Fruit fly (Drosophila melanogaster) whole organism, embryonic: ENCODE measurements around the gene stac.

Experiments
- Atf-2 ChIP-seq: fragments of 200-800 bp; sonication (Bioruptor generic); optimal IDR thresholded peaks from 2 replicates; lab custom pipeline; 2016; ENCODE audit warnings: missing biosample characterization, missing genetic modification characterization
- Atf6 ChIP-seq: fragments of 200-800 bp; sonication (Bioruptor generic); IDR thresholded peaks from 2 replicates; pipeline ENCODE4 v1.3.6; 2022; ENCODE audit warnings: missing biosample characterization, missing genetic modification characterization
- CG11398 ChIP-seq: fragments of 200-800 bp; sonication (Bioruptor generic); optimal IDR thresholded peaks from 2 replicates; lab custom pipeline; 2016; ENCODE audit warnings: missing biosample characterization, missing genetic modification characterization
- CG12299 ChIP-seq: fragments of 200-800 bp; sonication (Bioruptor generic); optimal IDR thresholded peaks from 2 replicates; lab custom pipeline; 2018; ENCODE audit warnings: missing biosample characterization, mild to moderate bottlenecking, missing genetic modification characterization
- CG13424 ChIP-seq: fragments of 200-800 bp; sonication (Bioruptor generic); optimal IDR thresholded peaks from 2 replicates; lab custom pipeline; 2019; ENCODE audit warnings: missing biosample characterization, mild to moderate bottlenecking, missing genetic modification characterization, moderate library complexity
- CG13775 ChIP-seq: fragments of 200-800 bp; sonication (Bioruptor generic); optimal IDR thresholded peaks from 3 replicates; lab custom pipeline; 2017; ENCODE audit warnings: missing biosample characterization, mild to moderate bottlenecking, missing genetic modification characterization
- CG14710 ChIP-seq: fragments of 200-800 bp; sonication (Bioruptor generic); optimal IDR thresholded peaks from 3 replicates; lab custom pipeline; 2019; ENCODE audit warnings: missing biosample characterization, mild to moderate bottlenecking, missing genetic modification characterization, moderate library complexity
- CG16815 ChIP-seq: fragments of 200-800 bp; sonication (Bioruptor generic); optimal IDR thresholded peaks from 3 replicates; lab custom pipeline; 2017; ENCODE audit warnings: missing biosample characterization, mild to moderate bottlenecking, missing genetic modification characterization
- CG18599 ChIP-seq: fragments of 200-800 bp; sonication (Bioruptor generic); optimal IDR thresholded peaks from 3 replicates; lab custom pipeline; 2017; ENCODE audit warnings: missing biosample characterization, missing genetic modification characterization, mild to moderate bottlenecking, moderate library complexity, missing genetic modification reagents
- CG2129 ChIP-seq: fragments of 200-800 bp; sonication (Bioruptor generic); IDR thresholded peaks from 2 replicates; pipeline ENCODE4 v1.3.6; 2022; ENCODE audit warnings: missing biosample characterization, missing genetic modification characterization; ENCODE audit not compliant: partially characterized antibody
- CG2875 ChIP-seq: fragments of 200-800 bp; sonication (Bioruptor generic); optimal IDR thresholded peaks from 2 replicates; lab custom pipeline; 2017; ENCODE audit warnings: missing biosample characterization, mild to moderate bottlenecking, missing genetic modification characterization, missing genetic modification reagents
- CG32532 ChIP-seq: fragments of 200-800 bp; sonication (Bioruptor generic); IDR thresholded peaks from 2 replicates; pipeline ENCODE4 v1.3.6; 2022; ENCODE audit warnings: missing biosample characterization, missing genetic modification characterization
- CG34376 ChIP-seq: fragments of 200-800 bp; sonication (Bioruptor generic); optimal IDR thresholded peaks from 2 replicates; lab custom pipeline; 2018; ENCODE audit warnings: missing biosample characterization, mild to moderate bottlenecking, missing genetic modification characterization
- CG42726 ChIP-seq: fragments of 200-800 bp; sonication (Bioruptor generic); IDR thresholded peaks from 2 replicates; pipeline ENCODE4 v1.3.6; 2022; ENCODE audit warnings: missing biosample characterization, missing genetic modification characterization; ENCODE audit not compliant: partially characterized antibody
- CG4730 ChIP-seq: fragments of 200-800 bp; sonication (Bioruptor generic); IDR thresholded peaks from 2 replicates; pipeline ENCODE4 v1.3.6; 2022; ENCODE audit warnings: missing biosample characterization, missing genetic modification characterization
- CG5180 ChIP-seq: fragments of 200-800 bp; sonication (Bioruptor generic); optimal IDR thresholded peaks from 3 replicates; lab custom pipeline; 2017; ENCODE audit warnings: missing biosample characterization, missing genetic modification characterization, mild to moderate bottlenecking, moderate library complexity, missing genetic modification reagents
- CG6654 ChIP-seq: fragments of 200-800 bp; sonication (Bioruptor generic); optimal IDR thresholded peaks from 2 replicates; lab custom pipeline; 2017; ENCODE audit warnings: missing biosample characterization, mild to moderate bottlenecking, missing genetic modification characterization
- CG6791 ChIP-seq: fragments of 200-800 bp; sonication (Bioruptor generic); IDR thresholded peaks from 3 replicates; pipeline ENCODE4 v1.3.6; 2022; ENCODE audit warnings: missing biosample characterization, missing genetic modification characterization; ENCODE audit not compliant: partially characterized antibody
- CG8924 ChIP-seq: fragments of 200-800 bp; optimal IDR thresholded peaks from 3 replicates; lab custom pipeline; 2019; ENCODE audit warnings: missing biosample characterization, mild to moderate bottlenecking, missing genetic modification characterization, moderate library complexity
- CG9817 ChIP-seq: fragments of 200-800 bp; sonication (Bioruptor generic); optimal IDR thresholded peaks from 2 replicates; lab custom pipeline; 2018; ENCODE audit warnings: missing biosample characterization, mild to moderate bottlenecking, missing genetic modification characterization, moderate library complexity
- CTCF ChIP-seq: fragments of 200-800 bp; sonication (Bioruptor generic); optimal IDR thresholded peaks from 2 replicates; lab custom pipeline; 2017; ENCODE audit warnings: missing biosample characterization, mild to moderate bottlenecking, missing genetic modification characterization, moderate library complexity
- CrebB ChIP-seq: fragments of 200-800 bp; sonication (Bioruptor generic); optimal IDR thresholded peaks from 3 replicates; lab custom pipeline; 2018; ENCODE audit warnings: missing biosample characterization, mild to moderate bottlenecking, missing genetic modification characterization
- Dbx ChIP-seq: fragments of 200-800 bp; sonication (Bioruptor generic); IDR thresholded peaks from 3 replicates; pipeline ENCODE4 v1.3.6; 2022; ENCODE audit warnings: missing biosample characterization, missing genetic modification characterization
- Eip74EF ChIP-seq, 2 experiments: fragments of 200-800 bp in 1 of 2; fragments of >200 bp in 1 of 2; sonication (Bioruptor generic) in 1 of 2; optimal IDR thresholded peaks; 2 replicates each; lab custom pipeline; 2017 to 2019; ENCODE audit warnings: missing biosample characterization in 2 of 2, missing genetic modification characterization in 2 of 2, mild to moderate bottlenecking in 1 of 2, moderate library complexity in 1 of 2
- Fer3 ChIP-seq: fragments of 200-800 bp; sonication (Bioruptor generic); optimal IDR thresholded peaks from 2 replicates; lab custom pipeline; 2018; ENCODE audit warnings: missing biosample characterization, mild to moderate bottlenecking, missing genetic modification characterization, moderate library complexity
- HLH4C ChIP-seq: fragments of 200-800 bp; sonication (Bioruptor generic); IDR thresholded peaks from 3 replicates; pipeline ENCODE4 v1.3.6; 2022; ENCODE audit warnings: missing biosample characterization, missing genetic modification characterization; ENCODE audit not compliant: partially characterized antibody
- Opbp ChIP-seq: fragments of 200-800 bp; sonication (Bioruptor generic); IDR thresholded peaks from 3 replicates; pipeline ENCODE4 v1.3.6; 2022; ENCODE audit warnings: missing biosample characterization, missing genetic modification characterization; ENCODE audit not compliant: partially characterized antibody
- Pdp1 ChIP-seq, 2 experiments: fragments of 200-800 bp; sonication (Bioruptor generic); optimal IDR thresholded peaks; 3 replicates each; lab custom pipeline; 2016; ENCODE audit warnings: missing biosample characterization in 2 of 2, missing genetic modification characterization in 2 of 2, mild to moderate bottlenecking in 1 of 2, moderate library complexity in 1 of 2
- Six4 ChIP-seq: fragments of 200-800 bp; sonication (Bioruptor generic); optimal IDR thresholded peaks from 2 replicates; lab custom pipeline; 2016; ENCODE audit warnings: missing biosample characterization, missing genetic modification characterization
- YL-1 ChIP-seq: fragments of 200-800 bp; sonication (Bioruptor generic); optimal IDR thresholded peaks from 3 replicates; lab custom pipeline; 2017; ENCODE audit warnings: missing biosample characterization, mild to moderate bottlenecking, missing genetic modification characterization
- az2 ChIP-seq: fragments of 200-800 bp; sonication (Bioruptor generic); optimal IDR thresholded peaks from 3 replicates; lab custom pipeline; 2016; ENCODE audit warnings: missing biosample characterization, missing genetic modification characterization
- bowl ChIP-seq: fragments of 200-800 bp; sonication (Bioruptor generic); IDR thresholded peaks from 2 replicates; pipeline ENCODE4 v1.3.6; 2022; ENCODE audit warnings: missing biosample characterization, missing genetic modification characterization
- crp ChIP-seq, 2 experiments: fragments of 200-800 bp; sonication (Bioruptor generic); optimal IDR thresholded peaks; 2 replicates in 1 of 2; 3 replicates in 1 of 2; lab custom pipeline; 2017; ENCODE audit warnings: missing biosample characterization in 2 of 2, missing genetic modification characterization in 2 of 2, mild to moderate bottlenecking in 1 of 2, moderate library complexity in 1 of 2
- fru ChIP-seq: fragments of >200 bp; optimal IDR thresholded peaks from 2 replicates; lab custom pipeline; 2017
- ftz-f1 ChIP-seq: fragments of 200-800 bp; sonication (Bioruptor generic); optimal IDR thresholded peaks from 2 replicates; lab custom pipeline; 2016; ENCODE audit warnings: missing biosample characterization, missing genetic modification characterization
- gem ChIP-seq: fragments of 200-800 bp; sonication (Bioruptor generic); optimal IDR thresholded peaks from 2 replicates; lab custom pipeline; 2019; ENCODE audit warnings: missing biosample characterization, mild to moderate bottlenecking, missing genetic modification characterization, moderate library complexity
- gt ChIP-seq: fragments of 200-800 bp; sonication (Bioruptor generic); IDR thresholded peaks from 2 replicates; pipeline ENCODE4 v1.3.6; 2022; ENCODE audit warnings: missing biosample characterization, missing genetic modification characterization
- hbn ChIP-seq: fragments of 200-800 bp; sonication (Bioruptor generic); IDR thresholded peaks from 2 replicates; pipeline ENCODE4 v1.3.6; 2022; ENCODE audit warnings: missing biosample characterization, missing genetic modification characterization; ENCODE audit not compliant: partially characterized antibody
- hkb ChIP-seq, 2 experiments: fragments of 200-800 bp in 1 of 2; fragments of >200 bp in 1 of 2; sonication (Bioruptor generic) in 1 of 2; IDR thresholded peaks in 1 of 2; optimal IDR thresholded peaks in 1 of 2; 2 replicates each; pipeline versions ENCODE4 v1.3.6 to Lab custom; 2017 to 2022; ENCODE audit warnings: missing biosample characterization in 1 of 2, missing genetic modification characterization in 1 of 2
- lilli ChIP-seq: fragments of 200-800 bp; sonication (Bioruptor generic); optimal IDR thresholded peaks from 3 replicates; lab custom pipeline; 2016; ENCODE audit warnings: missing biosample characterization, missing genetic modification characterization
- onecut ChIP-seq: fragments of 200-800 bp; sonication (Bioruptor generic); IDR thresholded peaks from 2 replicates; pipeline ENCODE4 v1.3.6; 2022; ENCODE audit warnings: missing biosample characterization, missing genetic modification characterization
- org-1 ChIP-seq: fragments of 200-800 bp; sonication (Bioruptor generic); optimal IDR thresholded peaks from 2 replicates; lab custom pipeline; 2017; ENCODE audit warnings: missing biosample characterization, missing genetic modification characterization
- pros ChIP-seq: fragments of 200-800 bp; sonication (Bioruptor generic); optimal IDR thresholded peaks from 3 replicates; lab custom pipeline; 2019; ENCODE audit warnings: missing biosample characterization, mild to moderate bottlenecking, missing genetic modification characterization, moderate library complexity
- sens-2 ChIP-seq: fragments of 200-800 bp; sonication (Bioruptor generic); IDR thresholded peaks from 2 replicates; pipeline ENCODE4 v1.3.6; 2022; ENCODE audit warnings: missing biosample characterization, missing genetic modification characterization
- stwl ChIP-seq: fragments of 200-800 bp; sonication (Bioruptor generic); optimal IDR thresholded peaks from 3 replicates; lab custom pipeline; 2018; ENCODE audit warnings: missing biosample characterization, mild to moderate bottlenecking, missing genetic modification characterization, moderate library complexity
- toy ChIP-seq: fragments of 200-800 bp; sonication (Bioruptor generic); IDR thresholded peaks from 2 replicates; pipeline ENCODE4 v1.3.6; 2022; ENCODE audit warnings: missing biosample characterization, missing genetic modification characterization
- unc-4 ChIP-seq: fragments of 200-800 bp; sonication (Bioruptor generic); IDR thresholded peaks from 2 replicates; pipeline ENCODE4 v1.3.6; 2022; ENCODE audit warnings: missing biosample characterization, missing genetic modification characterization; ENCODE audit not compliant: partially characterized antibody

Gene stac

DNA sequence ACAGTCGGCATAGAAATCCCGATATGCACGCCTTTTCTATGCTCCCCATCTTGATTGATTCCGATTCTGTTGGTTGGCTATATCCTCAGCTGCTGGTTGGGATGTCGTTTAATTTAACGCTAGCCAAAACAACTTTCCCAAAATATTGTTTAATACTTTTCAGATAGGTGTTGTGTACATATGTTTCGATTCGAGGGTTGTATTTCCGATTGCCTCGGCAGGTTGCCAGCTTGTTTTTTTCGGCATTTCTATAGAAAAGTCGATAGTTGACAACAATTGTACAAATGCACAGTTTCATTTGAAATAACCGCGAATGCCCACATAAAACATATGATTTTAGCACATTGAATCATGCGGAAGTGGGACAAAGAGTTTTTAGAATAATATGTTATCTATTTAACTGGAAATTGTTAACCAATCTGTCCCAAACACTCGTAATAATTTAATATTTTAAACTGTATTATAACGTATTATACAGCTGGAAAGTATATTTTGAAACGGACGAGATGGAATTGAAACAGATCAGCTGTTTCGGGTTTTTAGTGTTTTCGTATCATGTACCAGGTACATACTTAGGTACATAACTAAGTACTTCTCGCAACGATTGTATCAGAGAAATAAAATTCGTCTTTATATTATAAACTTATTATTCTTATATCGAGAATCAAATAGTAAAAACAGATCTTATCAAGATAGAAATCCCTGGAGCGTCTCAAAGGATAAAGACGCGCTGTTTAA is 1.5 kb upstream of the stac start, which contains the start of gene CG31109 (continued):
- no peak for TF ChIP-seq Eip74EF (GFP tag; optimal IDR thresholded peaks at IDR 0.05; lab: Kevin White, UChicago)
- no peak for TF ChIP-seq Atf-2 (GFP tag; lab: Kevin White, UChicago)
- no peak for TF ChIP-seq sens-2
- TF ChIP-seq CG34376, result peak; percentile 28
- TF ChIP-seq unc-4 (GFP tag; lab: Robert Waterston, UW), result peak; percentile 44; the same call in 1 of the 2 replicates
- no peak for TF ChIP-seq hkb (optimal IDR thresholded peaks at IDR 0.05; lab: Kevin White, UChicago)
- TF ChIP-seq hkb (GFP tag; IDR thresholded peaks at IDR 0.05; lab: Robert Waterston, UW), result no peak
- no peak for TF ChIP-seq Atf6
- no peak for TF ChIP-seq CrebB (tag; lab: Kevin White, UChicago)
- TF ChIP-seq hbn (GFP tag; lab: Robert Waterston, UW), result peak; percentile 39; the same call in 1 of the 2 replicates
- no peak for TF ChIP-seq toy (GFP tag; lab: Robert Waterston, UW)
- no peak for TF ChIP-seq pros
- TF ChIP-seq fru, result no peak
- TF ChIP-seq CG6791 (GFP tag; lab: Robert Waterston, UW), result peak; percentile 37; the same call in 1 of the 3 replicates
- no peak for TF ChIP-seq CG4730 (GFP tag; lab: Robert Waterston, UW)
- peak; percentile 6 for TF ChIP-seq CG9817 (tag; lab: Kevin White, UChicago)
- TF ChIP-seq lilli (GFP tag; lab: Kevin White, UChicago), result peak; percentile 60
- TF ChIP-seq CG16815 (GFP tag; lab: Kevin White, UChicago), result no peak
- peak in 1 of 2 experiments; percentile 26 for TF ChIP-seq Pdp1 (GFP tag; optimal IDR thresholded peaks at IDR 0.05; lab: Kevin White, UChicago)
- no peak for TF ChIP-seq CTCF (GFP tag; lab: Kevin White, UChicago)
- peak; percentile 65 to 87 for TF ChIP-seq crp (GFP tag; optimal IDR thresholded peaks at IDR 0.05; lab: Kevin White, UChicago)
- peak; percentile 70 for TF ChIP-seq CG14710 (tag; lab: Kevin White, UChicago)
- no peak for TF ChIP-seq gt (GFP tag; lab: Robert Waterston, UW)
- TF ChIP-seq Opbp (GFP tag; lab: Robert Waterston, UW), result peak; percentile 46; the same call in 1 of the 3 replicates
- peak; percentile 54 for TF ChIP-seq YL-1
- TF ChIP-seq stwl, result peak; percentile 77
- TF ChIP-seq CG13424 (tag; lab: Kevin White, UChicago), result peak; percentile 22
- 0 out of 2 replicates have a peak, but pooled peaks have one; percentile 17 for TF ChIP-seq CG2129 (GFP tag; lab: Robert Waterston, UW)
- TF ChIP-seq gem, result peak; percentile 33
- TF ChIP-seq Six4 (GFP tag; lab: Kevin White, UChicago), result peak; percentile 30
- peak; percentile 40; the same call in 1 of the 3 replicates for TF ChIP-seq HLH4C
- no peak for TF ChIP-seq CG5180 (GFP tag; lab: Kevin White, UChicago)
- no peak for TF ChIP-seq org-1 (GFP tag; lab: Kevin White, UChicago)
- peak; percentile 19 for TF ChIP-seq CG18599
- TF ChIP-seq CG11398 (GFP tag; lab: Kevin White, UChicago), result no peak
- TF ChIP-seq az2 (GFP tag; lab: Kevin White, UChicago), result no peak
- TF ChIP-seq Dbx (GFP tag; lab: Robert Waterston, UW), result 0 out of 3 replicates have a peak, but pooled peaks have one; percentile 42
- TF ChIP-seq CG6654, result no peak
- TF ChIP-seq Fer3 (tag; lab: Kevin White, UChicago), result peak; percentile 10
- TF ChIP-seq bowl (GFP tag; lab: Robert Waterston, UW), result no peak
- TF ChIP-seq onecut (GFP tag; lab: Robert Waterston, UW), result peak; percentile 60
- no peak for TF ChIP-seq CG42726 (GFP tag; lab: Robert Waterston, UW)
- TF ChIP-seq CG13775 (GFP tag; lab: Kevin White, UChicago), result peak; percentile 17
- TF ChIP-seq CG12299, result no peak
- TF ChIP-seq CG32532 (GFP tag; lab: Robert Waterston, UW), result peak; percentile 31; the same call in 1 of the 2 replicates
- no peak for TF ChIP-seq ftz-f1 (GFP tag; lab: Kevin White, UChicago)
- no peak for TF ChIP-seq CG2875 (GFP tag; lab: Kevin White, UChicago)
- peak; percentile 67 for TF ChIP-seq CG8924 (tag; lab: Kevin White, UChicago)
